Worm (Caenorhabditis elegans): ENCODE data around the gene F10C1.8.

Gene F10C1.8

ce11 chrII:5772547-5773142 is 18.4 kb downstream of the F10C1.8 start:
- no peak for TF ChIP-seq unc-39 (tag; optimal IDR thresholded peaks at IDR 0.05)
- TF ChIP-seq pha-4 (tag; optimal IDR thresholded peaks at IDR 0.05) = peak; percentile 32
- peak; percentile 46 for TF ChIP-seq elt-2 (tag; optimal IDR thresholded peaks at IDR 0.05)
- peak; percentile 19 for TF ChIP-seq snpc-4 (tag; optimal IDR thresholded peaks at IDR 0.05)
- TF ChIP-seq elt-1 (tag; optimal IDR thresholded peaks at IDR 0.05) = no peak
- peak; percentile 85 for TF ChIP-seq hmg-11 (tag; optimal IDR thresholded peaks at IDR 0.05)
- no peak for TF ChIP-seq tbx-2 (tag; optimal IDR thresholded peaks at IDR 0.05)
- peak; percentile 16 for TF ChIP-seq nfya-1 (tag; optimal IDR thresholded peaks at IDR 0.05; ENCODE audit: insufficient read depth)
- TF ChIP-seq jun-1 (tag; optimal IDR thresholded peaks at IDR 0.05) = no peak
- TF ChIP-seq aly-2 (tag; optimal IDR thresholded peaks at IDR 0.05) = no peak
- no peak for TF ChIP-seq zag-1 (tag; optimal IDR thresholded peaks at IDR 0.05)
- TF ChIP-seq nhr-11 (tag; optimal IDR thresholded peaks at IDR 0.05) = no peak
- peak; percentile 23 for TF ChIP-seq nhr-43 (tag; optimal IDR thresholded peaks at IDR 0.05; ENCODE audit: poor library complexity, severe bottlenecking)
- TF ChIP-seq fos-1 (tag; optimal IDR thresholded peaks at IDR 0.05) = no peak
- no peak for TF ChIP-seq eor-1 (tag; optimal IDR thresholded peaks at IDR 0.05)
- no peak for TF ChIP-seq ztf-11 (tag; optimal IDR thresholded peaks at IDR 0.05)
- no peak for TF ChIP-seq lin-15B (tag; optimal IDR thresholded peaks at IDR 0.05)
- no peak for TF ChIP-seq daf-12 (tag; optimal IDR thresholded peaks at IDR 0.05)
- TF ChIP-seq ceh-28 (tag; optimal IDR thresholded peaks at IDR 0.05) = no peak
- TF ChIP-seq mml-1 (tag; optimal IDR thresholded peaks at IDR 0.05) = no peak
- TF ChIP-seq elt-3 (tag; optimal IDR thresholded peaks at IDR 0.05) = peak in 1 of 3 experiments; percentile 1
- TF ChIP-seq lin-39 (tag; optimal IDR thresholded peaks at IDR 0.05) = peak; percentile 31

ce11 chrII:5774120-5774519 is 19.9 kb downstream of the F10C1.8 start, which contains the start of the genes dmd-5 and F10C1.1:
dmd-5 (minus strand) TSS chrII:5774220.
F10C1.1 (plus strand) TSS chrII:5774229.
- no peak for TF ChIP-seq pha-4 (tag; optimal IDR thresholded peaks at IDR 0.05)
- TF ChIP-seq aly-2 (tag; optimal IDR thresholded peaks at IDR 0.05) = no peak
- TF ChIP-seq elt-2 (tag; optimal IDR thresholded peaks at IDR 0.05) = no peak
- TF ChIP-seq unc-39 (tag; optimal IDR thresholded peaks at IDR 0.05) = no peak
- TF ChIP-seq ZK546.5 (tag; optimal IDR thresholded peaks at IDR 0.05) = no peak
- no peak for TF ChIP-seq nfya-1 (tag; optimal IDR thresholded peaks at IDR 0.05; ENCODE audit: insufficient read depth)

DNA sequence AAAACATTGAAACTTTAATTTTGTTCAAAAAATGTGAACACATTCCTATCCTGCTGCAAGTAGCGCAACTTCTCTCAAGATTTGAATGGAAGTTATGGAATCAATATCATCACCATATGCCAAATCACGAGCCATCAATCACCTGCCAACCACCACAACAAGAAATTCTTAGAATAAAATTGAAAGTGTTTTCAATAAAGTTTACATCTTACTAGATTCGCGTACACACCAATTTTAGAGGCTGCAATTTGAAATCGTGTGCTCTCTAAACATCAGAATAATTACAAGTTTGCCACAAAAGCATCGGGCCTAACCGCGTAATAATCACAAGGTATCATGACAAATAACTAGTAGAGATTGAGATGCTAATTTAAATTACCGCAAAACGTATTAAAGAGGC is 20.6 kb downstream of the F10C1.8 start:
- TF ChIP-seq lsy-12 (tag; optimal IDR thresholded peaks at IDR 0.05) (no peak), tbx-2 (tag; optimal IDR thresholded peaks at IDR 0.05) (no peak), snpc-4 (tag; optimal IDR thresholded peaks at IDR 0.05) (no peak)

ce11 chrII:5777372-5777771 is 23.1 kb downstream of the F10C1.8 start:
- TF ChIP-seq fkh-10 (GFP tag; optimal IDR thresholded peaks at IDR 0.05) (no peak), pha-4 (tag; optimal IDR thresholded peaks at IDR 0.05) (no peak), nhr-25 (tag; optimal IDR thresholded peaks at IDR 0.05) (no peak), nhr-11 (tag; optimal IDR thresholded peaks at IDR 0.05) (no peak), nfya-1 (tag; optimal IDR thresholded peaks at IDR 0.05; ENCODE audit: insufficient read depth) (no peak), nhr-28 (tag; optimal IDR thresholded peaks at IDR 0.05) (no peak), nhr-77 (tag; optimal IDR thresholded peaks at IDR 0.05) (no peak), egl-5 (tag; optimal IDR thresholded peaks at IDR 0.05) (no peak), skn-1 (tag; optimal IDR thresholded peaks at IDR 0.05) (no peak), eor-1 (tag; optimal IDR thresholded peaks at IDR 0.05) (no peak), ceh-16 (tag; optimal IDR thresholded peaks at IDR 0.05) (no peak), elt-3 (tag; optimal IDR thresholded peaks at IDR 0.05) (no peak), jun-1 (tag; optimal IDR thresholded peaks at IDR 0.05) (no peak), nhr-23 (tag; optimal IDR thresholded peaks at IDR 0.05) (no peak), nhr-237 (tag; optimal IDR thresholded peaks at IDR 0.05) (no peak), elt-2 (tag; optimal IDR thresholded peaks at IDR 0.05) (no peak), ceh-82 (tag; optimal IDR thresholded peaks at IDR 0.05) (no peak)

- TF ChIP-seq elt-3 (tag; optimal IDR thresholded peaks at IDR 0.05) (no peak), lin-39 (tag; optimal IDR thresholded peaks at IDR 0.05) (peak; percentile 1), nhr-23 (tag; optimal IDR thresholded peaks at IDR 0.05) (no peak), fkh-10 (GFP tag; optimal IDR thresholded peaks at IDR 0.05) (peak; percentile 21), nfya-1 (tag; optimal IDR thresholded peaks at IDR 0.05; ENCODE audit: insufficient read depth) (peak; percentile 51), fos-1 (tag; optimal IDR thresholded peaks at IDR 0.05) (no peak), R02D3.7 (tag; optimal IDR thresholded peaks at IDR 0.05) (no peak), snpc-4 (tag; optimal IDR thresholded peaks at IDR 0.05) (no peak), hmg-11 (tag; optimal IDR thresholded peaks at IDR 0.05) (peak; percentile 56), elt-2 (tag; optimal IDR thresholded peaks at IDR 0.05) (no peak), ama-1 (optimal IDR thresholded peaks at IDR 0.05) (no peak), nhr-12 (tag; optimal IDR thresholded peaks at IDR 0.05) (no peak), pha-4 (tag; optimal IDR thresholded peaks at IDR 0.05) (no peak), unc-39 (tag; optimal IDR thresholded peaks at IDR 0.05) (no peak), pqm-1 (tag; optimal IDR thresholded peaks at IDR 0.05) (no peak), skn-1 (tag; optimal IDR thresholded peaks at IDR 0.05) (peak; percentile 22), nhr-25 (tag; optimal IDR thresholded peaks at IDR 0.05) (no peak)
Measured at ce11 chrII:5779866-5780265, 25.6 kb downstream of the F10C1.8 start.
